Fruit fly (Drosophila melanogaster): ENCODE measurements around the gene Frl.

Frl gene

dm6 chr3L:14050944-14051548 is 2.0 kb upstream of the Frl start, which contains the start of gene CG6833 (continued):
- peak; percentile 73 for TF ChIP-seq HLH54F (GFP tag; optimal IDR thresholded peaks at IDR 0.05)
- no peak for TF ChIP-seq Poxn (GFP tag; IDR thresholded peaks at IDR 0.05)
- TF ChIP-seq CG32772 (GFP tag; IDR thresholded peaks at IDR 0.05), result peak; percentile 60; the same call in 1 of the 2 replicates
- no peak for TF ChIP-seq CG17568 (GFP tag; optimal IDR thresholded peaks at IDR 0.05)
- TF ChIP-seq cato (GFP tag; optimal IDR thresholded peaks at IDR 0.05; ENCODE audit: borderline replicate concordance), result peak; percentile 8
- TF ChIP-seq H2.0 (GFP tag; IDR thresholded peaks at IDR 0.05), result peak; percentile 81
- peak; percentile 70 for TF ChIP-seq caup (GFP tag; optimal IDR thresholded peaks at IDR 0.05; ENCODE audit: severe bottlenecking)
- TF ChIP-seq Deaf1 (tag; optimal IDR thresholded peaks at IDR 0.05), result no peak
- TF ChIP-seq CG15601 (tag; optimal IDR thresholded peaks at IDR 0.05), result peak; percentile 24
- TF ChIP-seq shn (GFP tag; optimal IDR thresholded peaks at IDR 0.05), result peak; percentile 69
- TF ChIP-seq CG6791 (GFP tag; IDR thresholded peaks at IDR 0.05; ENCODE audit: partially characterized antibody), result no peak
- TF ChIP-seq CG11504 (tag; optimal IDR thresholded peaks at IDR 0.05), result peak; percentile 72
- no peak for TF ChIP-seq NC2α (GFP tag; optimal IDR thresholded peaks at IDR 0.05)
- TF ChIP-seq bowl (GFP tag; IDR thresholded peaks at IDR 0.05), result 0 out of 2 replicates have a peak, but pooled peaks have one; percentile 44
- peak; percentile 74 for TF ChIP-seq CG11085 (GFP tag; IDR thresholded peaks at IDR 0.05)
- TF ChIP-seq Atf3 (GFP tag; optimal IDR thresholded peaks at IDR 0.05), result peak; percentile 50
- TF ChIP-seq Hmr (GFP tag; optimal IDR thresholded peaks at IDR 0.05), result peak; percentile 60
- TF ChIP-seq Six4 (GFP tag; optimal IDR thresholded peaks at IDR 0.05), result peak; percentile 41
- peak; percentile 38 for TF ChIP-seq nerfin-1 (tag; optimal IDR thresholded peaks at IDR 0.05)
- no peak for TF ChIP-seq Bgb (GFP tag; IDR thresholded peaks at IDR 0.05; ENCODE audit: partially characterized antibody)
- TF ChIP-seq CG10431 (GFP tag; optimal IDR thresholded peaks at IDR 0.05), result no peak
- TF ChIP-seq CG16779 (GFP tag; IDR thresholded peaks at IDR 0.05), result peak; percentile 82
- TF ChIP-seq nmo (GFP tag; optimal IDR thresholded peaks at IDR 0.05), result peak; percentile 47
- TF ChIP-seq hth (optimal IDR thresholded peaks at IDR 0.05), result no peak
- no peak for TF ChIP-seq grn (GFP tag; optimal IDR thresholded peaks at IDR 0.05)
- TF ChIP-seq CG12659 (GFP tag; optimal IDR thresholded peaks at IDR 0.05), result peak; percentile 73
- no peak for TF ChIP-seq CG3065 (GFP tag; optimal IDR thresholded peaks at IDR 0.05)
- no peak for TF ChIP-seq kah (GFP tag; optimal IDR thresholded peaks at IDR 0.05)
- peak; percentile 79 for TF ChIP-seq CG17829 (tag; optimal IDR thresholded peaks at IDR 0.05)
- TF ChIP-seq rib (GFP tag; IDR thresholded peaks at IDR 0.05), result peak; percentile 41
- peak; percentile 46 for TF ChIP-seq Sry-β (GFP tag; optimal IDR thresholded peaks at IDR 0.05)
- no peak for TF ChIP-seq gcm2 (GFP tag; optimal IDR thresholded peaks at IDR 0.05)
- peak; percentile 85 for TF ChIP-seq Xbp1 (GFP tag; optimal IDR thresholded peaks at IDR 0.05)
- no peak for TF ChIP-seq Bdp1 (GFP tag; optimal IDR thresholded peaks at IDR 0.05)
- peak; percentile 5 for TF ChIP-seq Fer2 (tag; optimal IDR thresholded peaks at IDR 0.05)
- peak; percentile 69 for TF ChIP-seq gsb (GFP tag; IDR thresholded peaks at IDR 0.05)
- TF ChIP-seq vvl (GFP tag; IDR thresholded peaks at IDR 0.05), result peak; percentile 91
- peak; percentile 69 for TF ChIP-seq CG15514 (GFP tag; optimal IDR thresholded peaks at IDR 0.05)
- peak; percentile 23 for TF ChIP-seq CG9437 (GFP tag; optimal IDR thresholded peaks at IDR 0.05)
- TF ChIP-seq al (GFP tag; IDR thresholded peaks at IDR 0.05), result peak; percentile 64
- peak; percentile 32 for TF ChIP-seq BEAF-32 (GFP tag; optimal IDR thresholded peaks at IDR 0.05)
- TF ChIP-seq CG14667 (GFP tag; IDR thresholded peaks at IDR 0.05), result peak; percentile 57
- peak; percentile 62 for TF ChIP-seq HmgZ (tag; optimal IDR thresholded peaks at IDR 0.05)
- TF ChIP-seq salm (tag; optimal IDR thresholded peaks at IDR 0.05), result no peak
- TF ChIP-seq CG18011 (GFP tag; optimal IDR thresholded peaks at IDR 0.05), result no peak
- TF ChIP-seq pum (GFP tag; optimal IDR thresholded peaks at IDR 0.05), result peak; percentile 82
- peak; percentile 7 for TF ChIP-seq CG12104 (GFP tag; optimal IDR thresholded peaks at IDR 0.05)
- TF ChIP-seq ac (GFP tag; optimal IDR thresholded peaks at IDR 0.05), result no peak
- TF ChIP-seq ems (GFP tag; optimal IDR thresholded peaks at IDR 0.05), result peak; percentile 49
- TF ChIP-seq Blimp-1 (GFP tag; optimal IDR thresholded peaks at IDR 0.05), result peak; percentile 56
